Fruit fly (Drosophila melanogaster): ENCODE results near the gene tw.
A peak's percentile ranks its signal among the peaks of the same experiment; 100 is the strongest.

The tw gene

DNA sequence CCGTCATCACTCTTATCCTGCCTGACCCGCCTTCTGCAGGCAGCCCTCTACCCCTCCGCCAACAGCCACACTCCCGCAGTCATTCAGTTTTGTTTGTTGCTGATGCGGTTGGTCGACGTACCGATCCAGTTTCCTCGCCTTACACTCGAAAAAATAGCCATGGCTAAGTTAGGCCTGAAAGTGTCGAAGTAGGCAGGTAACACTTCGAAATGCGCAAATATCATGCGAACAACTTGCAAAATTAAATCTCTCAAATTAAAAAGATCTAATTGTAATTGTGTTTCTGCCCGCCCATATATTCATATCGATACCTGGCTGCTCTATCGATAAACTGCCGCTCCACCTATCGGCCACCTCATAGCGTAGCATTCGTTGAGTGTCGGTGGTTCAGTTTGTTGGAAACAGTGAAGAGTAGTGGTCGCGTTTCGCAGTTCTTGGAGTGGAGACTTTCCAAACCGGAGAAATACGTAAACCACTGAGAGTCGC, 14.9 kb upstream of the tw start, which contains the start of gene fz3 (continued):
- TF ChIP-seq spab (GFP tag; optimal IDR thresholded peaks at IDR 0.05) = peak; percentile 36
- TF ChIP-seq fd59A (GFP tag; optimal IDR thresholded peaks at IDR 0.05) = peak; percentile 47
- peak; percentile 64 for TF ChIP-seq achi (GFP tag; optimal IDR thresholded peaks at IDR 0.05)
- peak; percentile 62 for TF ChIP-seq dac (GFP tag; optimal IDR thresholded peaks at IDR 0.05)
- peak; percentile 65 for TF ChIP-seq Ets21C (GFP tag; optimal IDR thresholded peaks at IDR 0.05)
- no peak for TF ChIP-seq CG11294 (GFP tag; IDR thresholded peaks at IDR 0.05)
- peak; percentile 82 for TF ChIP-seq esn (GFP tag; optimal IDR thresholded peaks at IDR 0.05)
- peak; percentile 47 to 76 for TF ChIP-seq ss (GFP tag; optimal IDR thresholded peaks at IDR 0.05)
- TF ChIP-seq Met (GFP tag; optimal IDR thresholded peaks at IDR 0.05) = peak; percentile 82
- peak; percentile 58 for TF ChIP-seq CG6276 (GFP tag; optimal IDR thresholded peaks at IDR 0.05)
- TF ChIP-seq Sox14 (GFP tag; optimal IDR thresholded peaks at IDR 0.05) = peak; percentile 76
- TF ChIP-seq salr (GFP tag; optimal IDR thresholded peaks at IDR 0.05) = peak in 1 of 2 experiments; percentile 58
- TF ChIP-seq Hr4 (GFP tag; optimal IDR thresholded peaks at IDR 0.05) = peak; percentile 55
- TF ChIP-seq Eip78C (GFP tag) = peak; percentile 94
- TF ChIP-seq CG6163 (GFP tag; IDR thresholded peaks at IDR 0.05) = peak; percentile 80
- peak; percentile 74 for TF ChIP-seq Hr39 (GFP tag; optimal IDR thresholded peaks at IDR 0.05)
- peak; percentile 74 for TF ChIP-seq CG15336 (GFP tag; IDR thresholded peaks at IDR 0.05)
- no peak for TF ChIP-seq Hr38 (GFP tag; optimal IDR thresholded peaks at IDR 0.05)

DNA sequence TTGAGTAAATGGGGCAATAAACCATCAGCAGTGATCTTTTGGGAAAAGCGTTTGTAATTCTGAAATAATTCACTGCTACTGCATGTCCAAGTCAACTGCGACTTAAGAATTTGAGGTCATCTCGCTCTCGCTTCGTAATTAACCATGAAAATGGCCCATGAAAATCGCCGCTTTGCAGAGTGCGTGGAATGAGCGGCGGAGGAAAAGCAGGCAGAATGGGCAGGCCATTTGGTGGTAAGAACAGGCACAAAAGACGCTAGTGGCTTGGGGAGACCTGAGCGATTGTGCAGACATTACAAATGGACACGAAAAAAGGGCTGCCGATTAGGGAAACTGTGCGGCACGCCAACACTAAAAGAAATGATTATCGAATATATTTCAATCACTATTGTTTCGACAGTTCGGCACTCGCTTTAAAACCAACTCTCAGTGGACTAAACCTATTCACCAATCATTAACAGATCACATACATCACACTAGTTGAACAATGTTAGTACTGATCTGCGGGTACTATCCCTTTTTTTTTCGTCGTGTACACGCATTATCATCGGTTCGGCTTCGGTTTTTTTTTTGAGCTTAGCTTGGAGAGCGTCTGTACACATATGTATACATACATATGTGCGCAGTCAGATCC, 13.0 kb upstream of the tw start:
- TF ChIP-seq svp (GFP tag) = peak; percentile 19
- TF ChIP-seq CG10669 (GFP tag; optimal IDR thresholded peaks at IDR 0.05) = peak; percentile 7
- TF ChIP-seq CG1621 (tag; optimal IDR thresholded peaks at IDR 0.05) = peak; percentile 8
- no peak for TF ChIP-seq achi (GFP tag; optimal IDR thresholded peaks at IDR 0.05)
- peak; percentile 13 for TF ChIP-seq Met (GFP tag; optimal IDR thresholded peaks at IDR 0.05)
- no peak for TF ChIP-seq Sox14 (GFP tag; optimal IDR thresholded peaks at IDR 0.05)
- TF ChIP-seq vri (GFP tag; optimal IDR thresholded peaks at IDR 0.05) = no peak
- no peak for TF ChIP-seq salr (GFP tag; optimal IDR thresholded peaks at IDR 0.05)
- TF ChIP-seq CG8632 (GFP tag; optimal IDR thresholded peaks at IDR 0.05) = no peak
- peak; percentile 18 for TF ChIP-seq esn (GFP tag; optimal IDR thresholded peaks at IDR 0.05)
- peak; percentile 10 for TF ChIP-seq CG10631 (GFP tag; optimal IDR thresholded peaks at IDR 0.05)
- TF ChIP-seq CG7368 (GFP tag; optimal IDR thresholded peaks at IDR 0.05) = no peak
- TF ChIP-seq CG15336 (GFP tag; IDR thresholded peaks at IDR 0.05) = no peak
- TF ChIP-seq CG31627 (GFP tag; optimal IDR thresholded peaks at IDR 0.05) = peak; percentile 4
- TF ChIP-seq CG4318 (GFP tag; optimal IDR thresholded peaks at IDR 0.05) = no peak
- TF ChIP-seq ss (GFP tag; optimal IDR thresholded peaks at IDR 0.05) = no peak
- no peak for TF ChIP-seq topi (GFP tag; optimal IDR thresholded peaks at IDR 0.05)
- TF ChIP-seq Sox102F (GFP tag; optimal IDR thresholded peaks at IDR 0.05) = no peak
- no peak for TF ChIP-seq CG34406 (GFP tag; optimal IDR thresholded peaks at IDR 0.05)
- no peak for TF ChIP-seq dsx (GFP tag; optimal IDR thresholded peaks at IDR 0.05; ENCODE audit: poor library complexity, severe bottlenecking)
- no peak for TF ChIP-seq fd85E (GFP tag; optimal IDR thresholded peaks at IDR 0.05)
- TF ChIP-seq acj6 (GFP tag; optimal IDR thresholded peaks at IDR 0.05) = peak; percentile 2
- TF ChIP-seq CG3919 (GFP tag; optimal IDR thresholded peaks at IDR 0.05) = peak; percentile 19
- TF ChIP-seq fd59A (GFP tag; optimal IDR thresholded peaks at IDR 0.05) = no peak
- TF ChIP-seq CG6854 (GFP tag; optimal IDR thresholded peaks at IDR 0.05) = no peak
- no peak for TF ChIP-seq dac (GFP tag; optimal IDR thresholded peaks at IDR 0.05)
- TF ChIP-seq CG8319 (GFP tag; optimal IDR thresholded peaks at IDR 0.05) = no peak
- TF ChIP-seq CG6808 (GFP tag; optimal IDR thresholded peaks at IDR 0.05) = no peak
- no peak for TF ChIP-seq CG11762 (GFP tag; optimal IDR thresholded peaks at IDR 0.05; ENCODE audit: insufficient read depth)
- TF ChIP-seq CG11902 (GFP tag; optimal IDR thresholded peaks at IDR 0.05) = no peak
- no peak for TF ChIP-seq CG9139 (GFP tag; optimal IDR thresholded peaks at IDR 0.05)
- TF ChIP-seq Hr4 (GFP tag; optimal IDR thresholded peaks at IDR 0.05) = no peak
- peak; percentile 3 for TF ChIP-seq CG6792 (GFP tag; optimal IDR thresholded peaks at IDR 0.05)
- TF ChIP-seq Eip78C (GFP tag) = peak; percentile 53
- TF ChIP-seq lz (GFP tag; optimal IDR thresholded peaks at IDR 0.05) = no peak
- TF ChIP-seq CG16779 (tag; optimal IDR thresholded peaks at IDR 0.05) = no peak
- TF ChIP-seq CG6163 (GFP tag; IDR thresholded peaks at IDR 0.05) = 0 out of 3 replicates have a peak, but pooled peaks have one; percentile 31
- peak; percentile 3 for TF ChIP-seq Ets96B (tag; optimal IDR thresholded peaks at IDR 0.05)
- no peak for TF ChIP-seq Blimp-1 (GFP tag; optimal IDR thresholded peaks at IDR 0.05)
- no peak for TF ChIP-seq Ets21C (GFP tag; optimal IDR thresholded peaks at IDR 0.05)
- TF ChIP-seq Eip75B (GFP tag; optimal IDR thresholded peaks at IDR 0.05) = peak; percentile 0
- no peak for TF ChIP-seq OdsH (GFP tag; optimal IDR thresholded peaks at IDR 0.05)
